Fruit fly (Drosophila melanogaster): ENCODE measurements around the gene CG4830.
A peak's percentile ranks its signal among the peaks of the same experiment; 100 is the strongest.

The CG4830 gene

DNA sequence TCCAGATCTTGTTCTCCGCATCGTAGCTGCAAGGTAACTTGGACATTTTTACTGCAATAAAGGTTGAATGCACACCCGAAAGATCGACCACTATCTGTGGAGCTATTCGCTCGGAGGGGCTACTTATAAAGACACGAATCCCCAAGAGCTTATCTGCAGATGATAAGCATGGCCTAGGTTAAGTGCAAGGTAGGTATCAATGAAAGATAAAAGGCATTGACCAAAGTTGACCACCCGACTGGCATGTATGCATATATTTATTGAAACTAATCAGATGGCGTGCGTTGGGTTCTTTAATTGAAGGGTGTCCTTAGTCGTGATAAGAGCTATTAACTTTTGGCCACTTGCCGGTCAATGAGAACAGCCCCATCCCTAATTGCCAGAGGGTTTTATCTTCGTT, at the start of gene CG4830:
TSS of gene CG4830 (minus strand) at position 101 of the 400 bp plus-strand sequence.
- no peak for TF ChIP-seq Hnf4 (GFP tag; optimal IDR thresholded peaks at IDR 0.05)
- TF ChIP-seq fru (GFP tag; optimal IDR thresholded peaks at IDR 0.05) = no peak
- no peak for TF ChIP-seq HLH106 (tag; optimal IDR thresholded peaks at IDR 0.05)
- no peak for TF ChIP-seq pan (optimal IDR thresholded peaks at IDR 0.05)
- no peak for TF ChIP-seq Abd-B (GFP tag; optimal IDR thresholded peaks at IDR 0.05)
- no peak for TF ChIP-seq Sp1 (GFP tag; optimal IDR thresholded peaks at IDR 0.05)
- TF ChIP-seq lola (GFP tag; optimal IDR thresholded peaks at IDR 0.05) = no peak
- no peak for TF ChIP-seq CG32264 (GFP tag; optimal IDR thresholded peaks at IDR 0.05)
- TF ChIP-seq Rel (GFP tag; optimal IDR thresholded peaks at IDR 0.05) = no peak
- TF ChIP-seq Rel (tag; optimal IDR thresholded peaks at IDR 0.05) = no peak
- no peak for TF ChIP-seq CrebA (GFP tag; optimal IDR thresholded peaks at IDR 0.05; ENCODE audit: borderline replicate concordance)
- no peak for TF ChIP-seq Myc (optimal IDR thresholded peaks at IDR 0.05)
- no peak for TF ChIP-seq dsf (GFP tag; optimal IDR thresholded peaks at IDR 0.05; ENCODE audit: borderline replicate concordance)
- TF ChIP-seq jim (GFP tag; optimal IDR thresholded peaks at IDR 0.05) = no peak
- no peak for TF ChIP-seq h (GFP tag; optimal IDR thresholded peaks at IDR 0.05)
- TF ChIP-seq GATAd (GFP tag; optimal IDR thresholded peaks at IDR 0.05) = no peak
- TF ChIP-seq usp (GFP tag; optimal IDR thresholded peaks at IDR 0.05) = no peak
- TF ChIP-seq ey (GFP tag; optimal IDR thresholded peaks at IDR 0.05) = no peak
- TF ChIP-seq sage (GFP tag; optimal IDR thresholded peaks at IDR 0.05) = no peak
- TF ChIP-seq Mio (GFP tag; optimal IDR thresholded peaks at IDR 0.05) = no peak
- TF ChIP-seq Hr83 (GFP tag; optimal IDR thresholded peaks at IDR 0.05; ENCODE audit: poor library complexity, severe bottlenecking) = no peak

DNA sequence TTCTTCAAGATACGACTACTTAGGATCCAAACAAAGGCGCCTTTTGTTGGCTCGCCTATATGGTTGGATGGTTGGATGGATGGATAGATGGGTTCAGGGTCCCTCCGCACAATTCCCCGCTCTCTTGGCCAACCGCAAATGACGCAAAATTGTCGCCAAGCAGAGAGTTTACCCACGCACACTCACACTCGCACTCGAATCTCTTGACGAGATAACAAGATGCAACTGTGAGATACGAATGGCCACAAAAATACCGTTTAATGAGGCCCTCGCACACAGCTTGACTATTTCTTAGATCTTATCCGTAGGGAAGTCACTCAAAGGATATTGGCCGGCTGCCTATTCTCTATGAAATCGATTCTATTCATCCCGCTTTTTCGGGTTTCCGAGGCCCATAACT, 49.7 kb upstream of the CG4830 start:
- TF ChIP-seq woc (GFP tag; optimal IDR thresholded peaks at IDR 0.05) (no peak), dmrt93B (GFP tag; optimal IDR thresholded peaks at IDR 0.05) (no peak), Dif (GFP tag; optimal IDR thresholded peaks at IDR 0.05; ENCODE audit: partially characterized antibody) (no peak), sv (GFP tag; optimal IDR thresholded peaks at IDR 0.05) (no peak), sage (GFP tag; optimal IDR thresholded peaks at IDR 0.05) (no peak), brk (GFP tag; optimal IDR thresholded peaks at IDR 0.05) (no peak), CG32264 (GFP tag; optimal IDR thresholded peaks at IDR 0.05) (no peak), Hnf4 (GFP tag; optimal IDR thresholded peaks at IDR 0.05) (no peak), tai (GFP tag; optimal IDR thresholded peaks at IDR 0.05) (no peak), br (GFP tag; optimal IDR thresholded peaks at IDR 0.05) (no peak), h (GFP tag; optimal IDR thresholded peaks at IDR 0.05) (no peak), Sp1 (GFP tag; optimal IDR thresholded peaks at IDR 0.05) (no peak), Hr83 (GFP tag; optimal IDR thresholded peaks at IDR 0.05; ENCODE audit: poor library complexity, severe bottlenecking) (no peak), OdsH (GFP tag; optimal IDR thresholded peaks at IDR 0.05) (no peak), Jra (GFP tag; optimal IDR thresholded peaks at IDR 0.05) (no peak)

DNA sequence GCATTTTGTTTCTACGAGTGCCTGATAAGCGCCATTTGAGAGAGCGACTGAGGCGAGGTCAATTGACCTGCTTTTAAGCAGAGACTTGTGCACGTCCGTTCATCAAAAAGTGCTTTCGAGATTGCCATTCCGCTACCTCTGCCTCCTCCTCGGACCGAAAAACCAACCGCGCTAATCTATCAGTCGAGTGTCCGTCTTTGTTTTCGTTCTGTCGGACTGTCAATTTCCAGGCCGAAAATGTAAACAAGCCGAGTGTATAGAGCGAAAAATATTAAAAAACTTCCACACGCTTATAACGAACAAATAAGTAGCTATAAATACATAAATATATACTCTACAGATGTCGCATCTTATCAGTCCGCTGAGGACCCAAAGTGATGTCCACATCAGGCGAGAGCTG, 48.9 kb upstream of the CG4830 start:
- TF ChIP-seq br (GFP tag; optimal IDR thresholded peaks at IDR 0.05) (no peak), Dfd (GFP tag; optimal IDR thresholded peaks at IDR 0.05) (no peak), jim (GFP tag; optimal IDR thresholded peaks at IDR 0.05) (no peak), Rel (GFP tag; optimal IDR thresholded peaks at IDR 0.05) (no peak), Rel (tag; optimal IDR thresholded peaks at IDR 0.05) (peak; percentile 54)

DNA sequence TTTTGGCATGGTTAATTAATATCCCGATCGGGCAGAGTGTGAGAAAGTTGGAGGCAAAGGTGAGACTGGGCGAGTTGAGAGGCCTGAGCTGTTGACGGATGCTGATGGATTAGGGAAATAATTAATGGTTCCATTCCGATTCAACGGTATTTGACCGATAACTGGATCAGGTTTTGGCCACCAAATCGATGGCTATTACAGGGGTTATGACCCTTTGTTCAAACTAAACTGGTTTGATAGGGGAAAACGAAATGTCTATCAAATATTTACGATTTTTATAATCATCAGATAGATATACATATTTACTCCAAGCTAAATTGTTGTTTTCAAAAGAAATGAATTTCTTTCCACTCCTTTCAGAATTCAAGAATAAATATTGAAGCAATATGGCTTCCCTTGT, 48.3 kb upstream of the CG4830 start, which contains the start of the genes CG44037 and svp:
TSS of gene CG44037 (plus strand) at position 301 of the 400 bp plus-strand sequence.
TSS of gene svp (plus strand) at position 301 of the 400 bp plus-strand sequence.
- TF ChIP-seq foxo (GFP tag; optimal IDR thresholded peaks at IDR 0.05) (no peak), dsf (GFP tag; optimal IDR thresholded peaks at IDR 0.05; ENCODE audit: borderline replicate concordance) (no peak), Abd-B (GFP tag; optimal IDR thresholded peaks at IDR 0.05) (no peak), OdsH (GFP tag; optimal IDR thresholded peaks at IDR 0.05) (no peak), sage (GFP tag; optimal IDR thresholded peaks at IDR 0.05) (no peak), Rel (GFP tag; optimal IDR thresholded peaks at IDR 0.05) (no peak), Rel (tag; optimal IDR thresholded peaks at IDR 0.05) (no peak), jim (GFP tag; optimal IDR thresholded peaks at IDR 0.05) (no peak), Myc (optimal IDR thresholded peaks at IDR 0.05) (no peak), rgr (GFP tag; optimal IDR thresholded peaks at IDR 0.05) (no peak), pan (optimal IDR thresholded peaks at IDR 0.05) (no peak), woc (GFP tag; optimal IDR thresholded peaks at IDR 0.05) (no peak), CrebA (GFP tag; optimal IDR thresholded peaks at IDR 0.05; ENCODE audit: borderline replicate concordance) (no peak), br (GFP tag; optimal IDR thresholded peaks at IDR 0.05) (no peak), sv (GFP tag; optimal IDR thresholded peaks at IDR 0.05) (no peak), Dfd (GFP tag; optimal IDR thresholded peaks at IDR 0.05) (no peak), HLH106 (tag; optimal IDR thresholded peaks at IDR 0.05) (no peak), Hr78 (GFP tag; optimal IDR thresholded peaks at IDR 0.05) (no peak), dmrt93B (GFP tag; optimal IDR thresholded peaks at IDR 0.05) (no peak)
